Worm (Caenorhabditis elegans) whole organism, L4/young adult: ENCODE measurements around the gene mod-1.

Experiments used
- W03F9.2 ChIP-seq: fragments of 150-350 bp; optimal IDR thresholded peaks from 2 replicates; lab custom pipeline; 2014; ENCODE audit warnings: missing biosample characterization, missing genetic modification characterization
- dao-5 ChIP-seq: sonication (generic microtip); optimal IDR thresholded peaks from 2 replicates; lab custom pipeline; 2016; ENCODE audit warnings: missing genotype, missing genetic modification characterization, moderate library complexity, missing compliant biosample characterization
- him-1 ChIP-seq: sonication (generic microtip); optimal IDR thresholded peaks from 2 replicates; lab custom pipeline; 2016; ENCODE audit warnings: missing genotype, missing genetic modification reagents, missing genetic modification characterization, missing compliant biosample characterization

DNA sequence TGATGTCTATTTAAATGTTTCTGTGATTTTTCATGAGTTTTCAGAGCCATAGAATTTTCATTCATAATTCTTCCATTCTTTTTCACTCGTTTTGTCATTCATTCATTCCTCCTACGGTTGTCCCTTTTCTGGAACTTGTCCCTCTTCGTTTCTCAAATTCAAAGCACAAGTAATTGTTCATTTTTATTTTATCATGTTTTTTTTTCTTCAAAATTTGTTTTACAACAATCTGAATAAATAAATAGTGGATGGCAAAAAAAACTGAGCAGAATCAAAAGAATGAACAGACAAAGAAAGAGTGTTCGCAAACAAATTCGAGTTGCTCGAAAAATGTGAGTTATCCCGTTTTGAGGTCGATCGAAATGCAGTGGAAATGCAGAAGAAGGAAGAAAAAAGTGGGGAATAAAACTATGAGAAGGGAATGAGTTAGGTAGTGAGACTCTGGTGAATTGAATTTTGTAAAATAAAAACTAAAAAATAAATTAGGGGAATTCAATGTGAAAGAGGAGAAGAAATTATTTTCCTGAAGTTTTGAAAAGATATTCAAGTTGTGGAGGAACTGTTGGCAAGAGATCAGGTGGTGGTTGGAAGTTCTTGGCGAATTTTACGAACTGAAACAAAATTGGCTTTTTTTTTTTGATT is 25.7 kb upstream of the mod-1 start:
- TF ChIP-seq W03F9.2 (tag; lab: Kevin White, UChicago) (no peak), him-1 (no peak), dao-5 (no peak)
